Worm (Caenorhabditis elegans): ENCODE measurements around the gene ncr-2.

Gene ncr-2

ce11 chrIII:8244052-8244451, 14.1 kb upstream of the ncr-2 start, which contains the start of the genes pbs-6 and cids-1:
pbs-6 (minus strand) TSS chrIII:8244092.
cids-1 (plus strand) TSS chrIII:8244445.
- peak; percentile 47 for TF ChIP-seq unc-55 (GFP tag; optimal IDR thresholded peaks at IDR 0.05)
- TF ChIP-seq ztf-11 (tag; optimal IDR thresholded peaks at IDR 0.05) = no peak
- TF ChIP-seq lsy-2 (tag; optimal IDR thresholded peaks at IDR 0.05) = peak in 1 of 2 experiments; percentile 51
- TF ChIP-seq C34F6.9 (tag; optimal IDR thresholded peaks at IDR 0.05) = peak; percentile 16
- peak; percentile 21 for TF ChIP-seq nhr-129 (tag; optimal IDR thresholded peaks at IDR 0.05)

ce11 chrIII:8245591-8245990, 12.6 kb upstream of the ncr-2 start, which contains the start of gene C02F5.3:
C02F5.3 (plus strand) TSS chrIII:8245891.
- TF ChIP-seq crh-2 (tag; optimal IDR thresholded peaks at IDR 0.05) (no peak), lsy-2 (tag; optimal IDR thresholded peaks at IDR 0.05) (no peak), nhr-77 (tag; optimal IDR thresholded peaks at IDR 0.05) (no peak), ama-1 (optimal IDR thresholded peaks at IDR 0.05) (no peak), ceh-16 (tag; optimal IDR thresholded peaks at IDR 0.05) (no peak), unc-62 (GFP tag; optimal IDR thresholded peaks at IDR 0.05) (no peak), elt-3 (tag; optimal IDR thresholded peaks at IDR 0.05) (no peak), ztf-11 (tag; optimal IDR thresholded peaks at IDR 0.05) (no peak), ceh-82 (tag; optimal IDR thresholded peaks at IDR 0.05) (no peak), mdl-1 (tag; optimal IDR thresholded peaks at IDR 0.05) (no peak), elt-1 (tag; optimal IDR thresholded peaks at IDR 0.05) (no peak), nhr-11 (tag; optimal IDR thresholded peaks at IDR 0.05) (no peak), lin-13 (GFP tag; optimal IDR thresholded peaks at IDR 0.05) (no peak), zag-1 (tag; optimal IDR thresholded peaks at IDR 0.05) (no peak)

ce11 chrIII:8247051-8247450, 11.1 kb upstream of the ncr-2 start, which contains the start of gene C02F5.13:
C02F5.13 (plus strand) TSS chrIII:8247351.
- TF ChIP-seq ztf-1 (GFP tag; conservative IDR thresholded peaks at IDR 0.05) = no peak
- TF ChIP-seq mab-5 (tag; optimal IDR thresholded peaks at IDR 0.05) = no peak
- TF ChIP-seq nhr-25 (tag; optimal IDR thresholded peaks at IDR 0.05) = no peak
- no peak for TF ChIP-seq ama-1 (optimal IDR thresholded peaks at IDR 0.05)
- no peak for TF ChIP-seq lsy-2 (tag; optimal IDR thresholded peaks at IDR 0.05)
- no peak for TF ChIP-seq lin-39 (tag; optimal IDR thresholded peaks at IDR 0.05)
- TF ChIP-seq dmd-4 (tag; optimal IDR thresholded peaks at IDR 0.05) = no peak
- no peak for TF ChIP-seq mbf-1 (tag; optimal IDR thresholded peaks at IDR 0.05)
- TF ChIP-seq zag-1 (tag; optimal IDR thresholded peaks at IDR 0.05) = no peak
- TF ChIP-seq skn-1 (tag; optimal IDR thresholded peaks at IDR 0.05) = no peak
- TF ChIP-seq elt-3 (tag; optimal IDR thresholded peaks at IDR 0.05) = no peak
- no peak for TF ChIP-seq nhr-129 (tag; optimal IDR thresholded peaks at IDR 0.05)
- no peak for TF ChIP-seq nhr-6 (tag; optimal IDR thresholded peaks at IDR 0.05)

- no peak for TF ChIP-seq ceh-16 (tag; optimal IDR thresholded peaks at IDR 0.05)
- TF ChIP-seq nhr-237 (tag; optimal IDR thresholded peaks at IDR 0.05) = no peak
- TF ChIP-seq ceh-82 (tag; optimal IDR thresholded peaks at IDR 0.05) = no peak
- TF ChIP-seq Y55F3AM.14 (GFP tag; optimal IDR thresholded peaks at IDR 0.05) = no peak
- TF ChIP-seq nhr-11 (tag; optimal IDR thresholded peaks at IDR 0.05) = no peak
- TF ChIP-seq sma-3 (GFP tag; optimal IDR thresholded peaks at IDR 0.05) = no peak
- TF ChIP-seq egl-27 (tag; optimal IDR thresholded peaks at IDR 0.05) = no peak
- no peak for TF ChIP-seq F13H6.1 (tag; optimal IDR thresholded peaks at IDR 0.05)
- no peak for TF ChIP-seq lin-11 (tag; optimal IDR thresholded peaks at IDR 0.05)
- TF ChIP-seq dmd-4 (tag; optimal IDR thresholded peaks at IDR 0.05) = no peak
Measured at ce11 chrIII:8249381-8249780, 8.8 kb upstream of the ncr-2 start, which contains the start of the genes C02F5.10 and C02F5.2. C02F5.10 (minus strand) TSS chrIII:8249481. C02F5.2 (plus strand) TSS chrIII:8249619.

- TF ChIP-seq ztf-11 (tag; optimal IDR thresholded peaks at IDR 0.05) (no peak), ztf-4 (tag; optimal IDR thresholded peaks at IDR 0.05) (no peak), nhr-77 (tag; optimal IDR thresholded peaks at IDR 0.05) (no peak), sma-3 (GFP tag; optimal IDR thresholded peaks at IDR 0.05) (no peak), ZK546.5 (tag; optimal IDR thresholded peaks at IDR 0.05) (no peak), blmp-1 (tag; optimal IDR thresholded peaks at IDR 0.05; ENCODE audit: insufficient read depth) (no peak), nhr-237 (tag; optimal IDR thresholded peaks at IDR 0.05) (no peak), nhr-25 (tag; optimal IDR thresholded peaks at IDR 0.05) (no peak), sma-9 (GFP tag; optimal IDR thresholded peaks at IDR 0.05) (no peak), sma-9 (tag; optimal IDR thresholded peaks at IDR 0.05) (no peak), unc-62 (GFP tag; optimal IDR thresholded peaks at IDR 0.05) (no peak), nhr-23 (tag; optimal IDR thresholded peaks at IDR 0.05) (no peak), nhr-10 (tag; optimal IDR thresholded peaks at IDR 0.05) (no peak), elt-1 (tag; optimal IDR thresholded peaks at IDR 0.05) (no peak), unc-55 (GFP tag; optimal IDR thresholded peaks at IDR 0.05) (peak; percentile 84), gmeb-1 (tag; optimal IDR thresholded peaks at IDR 0.05) (peak; percentile 73), elt-3 (tag; optimal IDR thresholded peaks at IDR 0.05) (no peak), alr-1 (tag; optimal IDR thresholded peaks at IDR 0.05) (no peak), lin-39 (tag; optimal IDR thresholded peaks at IDR 0.05) (no peak), ceh-16 (tag; optimal IDR thresholded peaks at IDR 0.05) (no peak), mab-5 (tag; optimal IDR thresholded peaks at IDR 0.05) (no peak), ceh-82 (tag; optimal IDR thresholded peaks at IDR 0.05) (no peak), sem-4 (tag; optimal IDR thresholded peaks at IDR 0.05) (no peak), mdl-1 (tag; optimal IDR thresholded peaks at IDR 0.05) (no peak), egl-27 (tag; optimal IDR thresholded peaks at IDR 0.05) (no peak), ztf-1 (GFP tag; conservative IDR thresholded peaks at IDR 0.05) (no peak), nhr-129 (tag; optimal IDR thresholded peaks at IDR 0.05) (peak; percentile 76), aly-2 (tag; optimal IDR thresholded peaks at IDR 0.05) (no peak), nhr-11 (tag; optimal IDR thresholded peaks at IDR 0.05) (no peak)
Measured at ce11 chrIII:8250007-8250683, 8.0 kb upstream of the ncr-2 start, which contains the start of gene knl-1. knl-1 (plus strand) TSS chrIII:8250632.

Data from whole organism, L2 larva.